Fruit fly (Drosophila melanogaster) whole organism: ENCODE measurements around the gene CG43392.

Source experiments
- CG8478 ChIP-seq: fragments of >200 bp; optimal IDR thresholded peaks from 2 replicates; lab custom pipeline; 2018; ENCODE audit warnings: inconsistent platforms
- Dll ChIP-seq: fragments of >200 bp; optimal IDR thresholded peaks from 2 replicates; lab custom pipeline; 2017
- EcR ChIP-seq, 2 experiments: fragments of >200 bp; optimal IDR thresholded peaks; 2 replicates each; lab custom pipeline; 2017; ENCODE audit warnings: missing biosample characterization in 2 of 2, missing genetic modification characterization in 2 of 2, missing genetic modification reagents in 2 of 2
- pan ChIP-seq: fragments of >200 bp; optimal IDR thresholded peaks from 2 replicates; lab custom pipeline; 2017
- psq ChIP-seq: fragments of >200 bp; optimal IDR thresholded peaks from 2 replicates; lab custom pipeline; 2017
- usp ChIP-seq: fragments of >200 bp; optimal IDR thresholded peaks from 2 replicates; lab custom pipeline; 2017; ENCODE audit warnings: missing biosample characterization, missing genetic modification characterization, mixed read lengths

DNA sequence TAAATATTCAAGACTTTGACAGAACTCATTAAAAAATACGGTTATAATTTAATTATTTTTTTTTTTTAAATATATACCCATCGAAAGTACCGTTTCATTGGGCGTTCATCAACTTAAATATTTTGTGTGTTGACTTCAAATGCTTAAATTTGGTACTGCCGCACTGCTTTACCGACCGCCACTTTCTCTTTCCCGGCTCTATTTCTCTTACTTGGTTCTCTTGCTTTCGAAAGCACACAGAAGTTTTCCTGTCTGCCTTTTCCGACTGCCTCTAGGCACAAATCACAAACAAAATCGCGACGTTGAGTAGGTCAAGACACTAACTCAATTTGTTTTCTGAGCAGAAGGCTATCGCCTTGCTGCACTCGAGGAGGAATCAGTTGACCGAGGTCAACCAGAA lies 35.6 kb downstream of the CG43392 start:
- TF ChIP-seq psq (lab: Kevin White, UChicago), result no peak
- no peak for TF ChIP-seq usp (GFP tag; lab: Kevin White, UChicago)
- no peak for TF ChIP-seq CG8478 (lab: Kevin White, UChicago)
- TF ChIP-seq Dll, result no peak
- no peak for TF ChIP-seq pan (lab: Kevin White, UChicago)
- no peak for TF ChIP-seq EcR (GFP tag; optimal IDR thresholded peaks at IDR 0.05; lab: Kevin White, UChicago)
